Worm (Caenorhabditis elegans) whole organism, L4 larva: ENCODE results near the gene K06A4.10.
A peak's percentile ranks its signal among the peaks of the same experiment; 100 is the strongest.

Experiments
- F26F4.8 ChIP-seq: fragments of 200-800 bp; sonication (Bioruptor generic); conservative IDR thresholded peaks from 2 replicates; pipeline ENCODE4 v1.3.6; 2022; ENCODE audit warnings: missing genetic modification characterization, missing compliant biosample characterization
- R02D3.7 ChIP-seq: fragments of 150-350 bp; sonication (generic microtip); optimal IDR thresholded peaks from 3 replicates; lab custom pipeline; 2014; ENCODE audit warnings: missing biosample characterization, missing genetic modification characterization
- T20F7.1 ChIP-seq: fragments of 200-800 bp; sonication (Bioruptor generic); optimal IDR thresholded peaks from 2 replicates; lab custom pipeline; 2018; ENCODE audit warnings: mild to moderate bottlenecking, missing genetic modification characterization, missing compliant biosample characterization
- ZK546.5 ChIP-seq, 2 experiments: sonication (generic microtip); optimal IDR thresholded peaks; 2 replicates each; lab custom pipeline; 2017; ENCODE audit warnings: missing biosample characterization in 2 of 2, missing genetic modification characterization in 2 of 2
- aha-1 ChIP-seq: fragments of 150-350 bp; peaks from one replicate; lab custom pipeline; 2014; ENCODE audit warnings: missing biosample characterization, missing genetic modification characterization
- ceh-62 ChIP-seq: sonication (generic microtip); optimal IDR thresholded peaks from 2 replicates; lab custom pipeline; 2017; ENCODE audit warnings: missing biosample characterization, missing genetic modification characterization
- ces-1 ChIP-seq: fragments of 150-350 bp; sonication (generic microtip); optimal IDR thresholded peaks from 4 replicates; lab custom pipeline; 2014; ENCODE audit warnings: missing biosample characterization, missing genetic modification reagents, missing genetic modification characterization
- ctbp-1 ChIP-seq: fragments of 200-800 bp; sonication (Bioruptor generic); IDR thresholded peaks from 2 replicates; pipeline ENCODE4 v1.3.6; 2022; ENCODE audit warnings: missing genetic modification reagents, missing genetic modification characterization, missing compliant biosample characterization
- daf-16 ChIP-seq, 3 experiments: sonication (generic microtip); optimal IDR thresholded peaks; 2 replicates each; lab custom pipeline; 2016 to 2017; ENCODE audit warnings: missing genetic modification characterization in 3 of 3, missing genetic modification reagents in 3 of 3, mild to moderate bottlenecking in 2 of 3, missing compliant biosample characterization in 2 of 3, missing biosample characterization in 1 of 3, moderate library complexity in 1 of 3
- dve-1 ChIP-seq: sonication (generic microtip); optimal IDR thresholded peaks from 2 replicates; lab custom pipeline; 2017; ENCODE audit warnings: antibody characterized with exemption, mild to moderate bottlenecking, missing genetic modification characterization, missing compliant biosample characterization; ENCODE audit not compliant: insufficient read depth
- egl-43 ChIP-seq: fragments of 200-800 bp; sonication (Bioruptor generic); IDR thresholded peaks from 2 replicates; pipeline ENCODE4 v1.3.6; 2022; ENCODE audit warnings: missing genetic modification reagents, missing genetic modification characterization, missing compliant biosample characterization
- fkh-10 ChIP-seq: fragments of 150-350 bp; optimal IDR thresholded peaks from 2 replicates; lab custom pipeline; 2014; ENCODE audit warnings: missing biosample characterization, missing genetic modification reagents, missing genetic modification characterization
- gei-8 ChIP-seq: fragments of 200-800 bp; sonication (Bioruptor generic); optimal IDR thresholded peaks from 2 replicates; lab custom pipeline; 2018; ENCODE audit warnings: mild to moderate bottlenecking, missing genetic modification characterization, missing compliant biosample characterization
- hif-1 ChIP-seq, 2 experiments: sonication (generic microtip); optimal IDR thresholded peaks; 2 replicates each; lab custom pipeline; 2016 to 2017; ENCODE audit warnings: missing compliant biosample characterization in 2 of 2, missing genetic modification characterization in 2 of 2, missing genetic modification reagents in 2 of 2, missing genotype in 2 of 2, mild to moderate bottlenecking in 1 of 2
- hlh-11 ChIP-seq: fragments of 200-800 bp; sonication (Bioruptor generic); optimal IDR thresholded peaks from 2 replicates; lab custom pipeline; 2018; ENCODE audit warnings: mild to moderate bottlenecking, missing genetic modification characterization, missing compliant biosample characterization
- hlh-30 ChIP-seq: sonication (generic microtip); optimal IDR thresholded peaks from 2 replicates; lab custom pipeline; 2017; ENCODE audit warnings: antibody characterized with exemption, mild to moderate bottlenecking, missing genetic modification characterization, missing compliant biosample characterization; ENCODE audit not compliant: insufficient read depth
- hmg-1.1 ChIP-seq: fragments of 200-800 bp; sonication (Bioruptor generic); IDR thresholded peaks from 2 replicates; pipeline ENCODE4 v1.3.6; 2022; ENCODE audit warnings: missing genetic modification reagents, missing genetic modification characterization, missing compliant biosample characterization
- jun-1 ChIP-seq: fragments of 150-350 bp; optimal IDR thresholded peaks from 2 replicates; lab custom pipeline; 2014; ENCODE audit warnings: missing biosample characterization, missing genetic modification reagents, missing genetic modification characterization
- lin-1 ChIP-seq: fragments of 200-800 bp; sonication (Bioruptor generic); IDR thresholded peaks from 2 replicates; pipeline ENCODE4 v1.3.6; 2022; ENCODE audit warnings: missing genetic modification reagents, missing genetic modification characterization, missing compliant biosample characterization
- lin-39 ChIP-seq: fragments of 150-350 bp; optimal IDR thresholded peaks from 2 replicates; lab custom pipeline; 2014; ENCODE audit warnings: missing biosample characterization, missing genetic modification reagents, missing genetic modification characterization
- madf-5 ChIP-seq, 2 experiments: fragments of 200-800 bp; sonication (Bioruptor generic); IDR thresholded peaks; 2 replicates each; pipeline ENCODE4 v1.3.6; 2022; ENCODE audit warnings: missing compliant biosample characterization in 2 of 2, missing genetic modification characterization in 2 of 2
- madf-9 ChIP-seq: fragments of 200-800 bp; sonication (Bioruptor generic); conservative IDR thresholded peaks from 2 replicates; pipeline ENCODE4 v1.3.6; 2022; ENCODE audit warnings: missing genetic modification reagents, missing genetic modification characterization, missing compliant biosample characterization
- mdl-1 ChIP-seq, 2 experiments: fragments of 150-350 bp in 1 of 2; sonication (generic microtip) in 1 of 2; optimal IDR thresholded peaks; 2 replicates each; lab custom pipeline; 2014 to 2017; ENCODE audit warnings: missing biosample characterization in 2 of 2, missing genetic modification characterization in 2 of 2
- mes-2 ChIP-seq: sonication (generic microtip); optimal IDR thresholded peaks from 2 replicates; lab custom pipeline; 2016; ENCODE audit warnings: missing genotype, mild to moderate bottlenecking, missing genetic modification characterization, missing compliant biosample characterization; ENCODE audit not compliant: poor library complexity, severe bottlenecking
- mxl-2 ChIP-seq: fragments of 200-800 bp; sonication (Bioruptor generic); conservative IDR thresholded peaks from 2 replicates; pipeline ENCODE4 v1.3.6; 2022; ENCODE audit warnings: missing genetic modification reagents, missing genetic modification characterization, missing compliant biosample characterization
- mxl-3 ChIP-seq: fragments of 200-800 bp; sonication (Bioruptor generic); optimal IDR thresholded peaks from 2 replicates; lab custom pipeline; 2018; ENCODE audit warnings: mild to moderate bottlenecking, missing genetic modification characterization, missing compliant biosample characterization
- nhr-111 ChIP-seq: fragments of 200-800 bp; sonication (Bioruptor generic); optimal IDR thresholded peaks from 2 replicates; lab custom pipeline; 2018; ENCODE audit warnings: mild to moderate bottlenecking, missing genetic modification characterization, missing compliant biosample characterization
- nhr-237 ChIP-seq: sonication (generic microtip); optimal IDR thresholded peaks from 2 replicates; lab custom pipeline; 2017; ENCODE audit warnings: missing biosample characterization, missing genetic modification characterization
- nhr-25 ChIP-seq: sonication (generic microtip); optimal IDR thresholded peaks from 2 replicates; lab custom pipeline; 2017; ENCODE audit warnings: missing genetic modification characterization, mild to moderate bottlenecking, missing compliant biosample characterization, antibody characterized with exemption, moderate library complexity, borderline replicate concordance; ENCODE audit not compliant: insufficient read depth
- nhr-28 ChIP-seq: fragments of 150-350 bp; optimal IDR thresholded peaks from 2 replicates; lab custom pipeline; 2014; ENCODE audit warnings: missing biosample characterization, missing genetic modification characterization
- nhr-41 ChIP-seq: fragments of 200-800 bp; sonication (Bioruptor generic); IDR thresholded peaks from 2 replicates; pipeline ENCODE4 v1.3.6; 2022; ENCODE audit warnings: missing genetic modification reagents, missing genetic modification characterization, missing compliant biosample characterization
- nhr-48 ChIP-seq: sonication (generic microtip); optimal IDR thresholded peaks from 2 replicates; lab custom pipeline; 2016; ENCODE audit warnings: mild to moderate bottlenecking, missing genetic modification characterization, missing compliant biosample characterization
- nhr-76 ChIP-seq: fragments of 150-350 bp; optimal IDR thresholded peaks from 2 replicates; lab custom pipeline; 2014; ENCODE audit warnings: missing biosample characterization, missing genetic modification characterization
- nhr-77 ChIP-seq: fragments of 150-350 bp; optimal IDR thresholded peaks from 2 replicates; lab custom pipeline; 2014; ENCODE audit warnings: missing biosample characterization, missing genetic modification characterization
- php-3 ChIP-seq: fragments of 200-800 bp; sonication (Bioruptor generic); IDR thresholded peaks from 2 replicates; pipeline ENCODE4 v1.3.6; 2022; ENCODE audit warnings: missing genetic modification reagents, missing genetic modification characterization, missing compliant biosample characterization
- pqm-1 ChIP-seq: sonication (generic microtip); optimal IDR thresholded peaks from 2 replicates; lab custom pipeline; 2017; ENCODE audit warnings: missing biosample characterization, missing genetic modification characterization
- set-16 ChIP-seq: fragments of 200-800 bp; sonication (Bioruptor generic); IDR thresholded peaks from 2 replicates; pipeline ENCODE4 v1.3.6; 2022; ENCODE audit warnings: missing genetic modification reagents, missing genetic modification characterization, missing compliant biosample characterization
- skn-1 ChIP-seq: fragments of 150-350 bp; optimal IDR thresholded peaks from 2 replicates; lab custom pipeline; 2014; ENCODE audit warnings: missing biosample characterization, missing genetic modification characterization
- tra-1 ChIP-seq: fragments of 200-800 bp; sonication (Bioruptor generic); IDR thresholded peaks from 2 replicates; pipeline ENCODE4 v1.3.6; 2022; ENCODE audit warnings: missing genetic modification reagents, missing genetic modification characterization, missing compliant biosample characterization
- unc-130 ChIP-seq: sonication (generic microtip); optimal IDR thresholded peaks from 2 replicates; lab custom pipeline; 2016; ENCODE audit warnings: missing genetic modification reagents, missing genetic modification characterization, missing compliant biosample characterization
- zfp-3 ChIP-seq: fragments of 200-800 bp; sonication (Bioruptor generic); conservative IDR thresholded peaks from 2 replicates; pipeline ENCODE4 v1.3.6; 2022; ENCODE audit warnings: missing genetic modification reagents, missing genetic modification characterization, missing compliant biosample characterization
- zip-11 ChIP-seq: fragments of 200-800 bp; sonication (Bioruptor generic); IDR thresholded peaks from 2 replicates; pipeline ENCODE4 v1.3.6; 2022; ENCODE audit warnings: missing genetic modification characterization, missing compliant biosample characterization
- ztf-11 ChIP-seq: fragments of 150-350 bp; optimal IDR thresholded peaks from 2 replicates; lab custom pipeline; 2014; ENCODE audit warnings: missing biosample characterization, missing genetic modification characterization
- ztf-7 ChIP-seq: fragments of 150-350 bp; optimal IDR thresholded peaks from 2 replicates; lab custom pipeline; 2014; ENCODE audit warnings: missing biosample characterization, missing genetic modification characterization

The K06A4.10 gene

DNA sequence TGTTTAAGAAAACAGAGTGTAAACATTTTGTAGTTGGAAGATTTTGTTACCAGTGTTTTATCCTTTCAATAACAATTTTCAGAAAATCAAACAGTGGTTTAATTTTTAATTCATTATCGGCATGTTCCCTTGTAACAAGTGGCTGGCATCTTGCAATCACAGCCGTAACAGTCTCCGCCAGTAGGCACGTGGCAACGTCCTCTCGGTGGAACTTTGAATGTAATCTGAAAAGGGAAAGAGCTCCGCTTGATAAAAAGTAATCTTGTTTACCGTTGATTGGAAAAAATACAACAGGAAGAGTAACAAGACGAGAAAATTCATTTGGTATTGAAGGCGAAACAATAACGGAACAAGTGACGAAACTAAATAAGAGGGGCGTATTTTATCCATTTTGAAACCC lies at the start of gene K06A4.10:
Gene K06A4.10, minus strand, starts transcription at position 390 of the 400 bp plus-strand sequence.
- TF ChIP-seq ceh-62 (tag; lab: Kevin White, UChicago), result no peak
- no peak for TF ChIP-seq mxl-2 (GFP tag; lab: Robert Waterston, UW)
- TF ChIP-seq gei-8, result no peak
- TF ChIP-seq T20F7.1 (GFP tag; lab: Kevin White, UChicago), result no peak
- TF ChIP-seq ctbp-1 (GFP tag; lab: Robert Waterston, UW), result no peak
- TF ChIP-seq ztf-7 (tag; lab: Kevin White, UChicago), result no peak
- TF ChIP-seq madf-5 (GFP tag; IDR thresholded peaks at IDR 0.05; lab: Robert Waterston, UW), result no peak
- TF ChIP-seq nhr-76 (tag; lab: Kevin White, UChicago), result no peak
- TF ChIP-seq fkh-10 (GFP tag; lab: Kevin White, UChicago), result no peak
- TF ChIP-seq hif-1 (tag; optimal IDR thresholded peaks at IDR 0.05; lab: Kevin White, UChicago), result no peak
- no peak for TF ChIP-seq hmg-1.1
- TF ChIP-seq zip-11 (GFP tag; lab: Robert Waterston, UW), result no peak
- no peak for TF ChIP-seq nhr-48
- peak; percentile 13 for TF ChIP-seq nhr-28 (tag; lab: Kevin White, UChicago)
- TF ChIP-seq set-16 (GFP tag; lab: Robert Waterston, UW), result no peak
- TF ChIP-seq mxl-3 (GFP tag; lab: Kevin White, UChicago), result no peak
- TF ChIP-seq unc-130 (GFP tag; lab: Kevin White, UChicago), result no peak
- peak; percentile 18; the same call in 1 of the 2 replicates for TF ChIP-seq tra-1 (GFP tag; lab: Robert Waterston, UW)
- peak; percentile 31 for TF ChIP-seq dve-1 (tag; lab: Kevin White, UChicago)
- TF ChIP-seq ZK546.5 (tag; optimal IDR thresholded peaks at IDR 0.05; lab: Kevin White, UChicago), result no peak
- no peak for TF ChIP-seq aha-1 (tag; lab: Kevin White, UChicago)
- TF ChIP-seq hlh-11 (tag; lab: Kevin White, UChicago), result peak; percentile 53
- TF ChIP-seq php-3 (GFP tag; lab: Robert Waterston, UW), result no peak
- no peak for TF ChIP-seq pqm-1 (tag; lab: Kevin White, UChicago)
- TF ChIP-seq egl-43 (GFP tag; lab: Robert Waterston, UW), result no peak
- TF ChIP-seq zfp-3, result no peak; the same call in 1 of the 2 replicates
- TF ChIP-seq ces-1, result no peak
- no peak for TF ChIP-seq nhr-237 (tag; lab: Kevin White, UChicago)
- TF ChIP-seq lin-1 (GFP tag; lab: Robert Waterston, UW), result peak; percentile 45; the same call in 1 of the 2 replicates
- TF ChIP-seq jun-1 (tag; lab: Kevin White, UChicago), result no peak
- TF ChIP-seq nhr-41, result no peak
- TF ChIP-seq nhr-111, result no peak
- no peak for TF ChIP-seq hlh-30
- TF ChIP-seq mdl-1 (tag; optimal IDR thresholded peaks at IDR 0.05; lab: Kevin White, UChicago), result peak in 1 of 2 experiments; percentile 38
- no peak for TF ChIP-seq mes-2 (tag; lab: Kevin White, UChicago)
- TF ChIP-seq skn-1 (tag; lab: Kevin White, UChicago), result no peak
- TF ChIP-seq lin-39 (tag; lab: Kevin White, UChicago), result no peak
- no peak for TF ChIP-seq madf-9
- TF ChIP-seq nhr-25 (tag; lab: Kevin White, UChicago), result no peak
- no peak for TF ChIP-seq R02D3.7
- TF ChIP-seq F26F4.8 (GFP tag; lab: Robert Waterston, UW), result no peak
- TF ChIP-seq daf-16 (GFP tag; optimal IDR thresholded peaks at IDR 0.05; lab: Kevin White, UChicago), result no peak
- peak; percentile 64 for TF ChIP-seq daf-16 (tag; optimal IDR thresholded peaks at IDR 0.05; lab: Kevin White, UChicago)
- TF ChIP-seq nhr-77 (tag; lab: Kevin White, UChicago), result peak; percentile 36
- TF ChIP-seq ztf-11, result no peak
